Worm (Caenorhabditis elegans) whole organism, young adult: ENCODE measurements around the gene F25D1.8.

Experiments used
- akir-1 ChIP-seq: fragments of 200-800 bp; sonication (Bioruptor generic); optimal IDR thresholded peaks from 2 replicates; lab custom pipeline; 2018; ENCODE audit warnings: mild to moderate bottlenecking, missing genetic modification characterization, moderate library complexity, missing compliant biosample characterization
- egl-18 ChIP-seq: fragments of 200-800 bp; sonication (Bioruptor generic); IDR thresholded peaks from 2 replicates; pipeline ENCODE4 v1.3.6; 2022; ENCODE audit warnings: missing genetic modification reagents, missing genetic modification characterization, missing compliant biosample characterization
- him-1 ChIP-seq: sonication (generic microtip); optimal IDR thresholded peaks from 2 replicates; lab custom pipeline; 2016; ENCODE audit warnings: missing genotype, missing genetic modification reagents, missing genetic modification characterization, missing compliant biosample characterization
- let-526 ChIP-seq: fragments of 200-800 bp; sonication (Bioruptor generic); IDR thresholded peaks from 2 replicates; pipeline ENCODE4 v1.3.6; 2022; ENCODE audit warnings: missing genetic modification reagents, missing genetic modification characterization, missing compliant biosample characterization
- rcor-1 ChIP-seq: fragments of 200-800 bp; sonication (Bioruptor generic); IDR thresholded peaks from 2 replicates; pipeline ENCODE4 v1.3.6; 2022; ENCODE audit warnings: missing genetic modification reagents, missing genetic modification characterization, missing compliant biosample characterization

ce11 chrV:10535325-10535724 lies 3.9 kb upstream of the F25D1.8 start:
- TF ChIP-seq him-1 (tag; lab: Kevin White, UChicago): no peak
- no peak for TF ChIP-seq rcor-1 (GFP tag; lab: Robert Waterston, UW)
- no peak for TF ChIP-seq let-526 (GFP tag; lab: Robert Waterston, UW)
- TF ChIP-seq akir-1 (GFP tag; lab: Kevin White, UChicago): no peak
- TF ChIP-seq egl-18 (GFP tag; lab: Robert Waterston, UW): no peak
